Fruit fly (Drosophila melanogaster) whole organism, embryonic: ENCODE measurements around the gene frtz.

Experiments used
- CG10147 ChIP-seq: fragments of 200-800 bp; sonication (Bioruptor generic); optimal IDR thresholded peaks from 2 replicates; lab custom pipeline; 2019; ENCODE audit warnings: missing biosample characterization, mild to moderate bottlenecking, missing genetic modification characterization, moderate library complexity
- CG10543 ChIP-seq: fragments of 200-800 bp; sonication (Bioruptor generic); optimal IDR thresholded peaks from 3 replicates; lab custom pipeline; 2017; ENCODE audit warnings: missing biosample characterization, mild to moderate bottlenecking, missing genetic modification characterization, moderate library complexity
- CG11085 ChIP-seq: fragments of 200-800 bp; sonication (Bioruptor generic); IDR thresholded peaks from 2 replicates; pipeline ENCODE4 v1.3.6; 2022; ENCODE audit warnings: missing biosample characterization, missing genetic modification characterization
- CG11695 ChIP-seq: fragments of 200-800 bp; sonication (Bioruptor generic); IDR thresholded peaks from 3 replicates; pipeline ENCODE4 v1.3.6; 2022; ENCODE audit warnings: missing biosample characterization, missing genetic modification characterization
- CG12155 ChIP-seq: fragments of 200-800 bp; sonication (Bioruptor generic); optimal IDR thresholded peaks from 3 replicates; lab custom pipeline; 2016; ENCODE audit warnings: missing biosample characterization, missing genetic modification characterization
- CG13424 ChIP-seq: fragments of 200-800 bp; sonication (Bioruptor generic); optimal IDR thresholded peaks from 2 replicates; lab custom pipeline; 2019; ENCODE audit warnings: missing biosample characterization, mild to moderate bottlenecking, missing genetic modification characterization, moderate library complexity
- CG1647 ChIP-seq: fragments of 200-800 bp; sonication (Bioruptor generic); optimal IDR thresholded peaks from 3 replicates; lab custom pipeline; 2016; ENCODE audit warnings: missing biosample characterization, missing genetic modification characterization
- CG17385 ChIP-seq: fragments of 200-800 bp; sonication (Bioruptor generic); optimal IDR thresholded peaks from 3 replicates; lab custom pipeline; 2018; ENCODE audit warnings: missing biosample characterization, mild to moderate bottlenecking, missing genetic modification characterization
- CG17802 ChIP-seq: fragments of 200-800 bp; sonication (Bioruptor generic); optimal IDR thresholded peaks from 2 replicates; lab custom pipeline; 2018; ENCODE audit warnings: missing biosample characterization, mild to moderate bottlenecking, missing genetic modification characterization, moderate library complexity
- CG1832 ChIP-seq: fragments of 200-800 bp; sonication (Bioruptor generic); optimal IDR thresholded peaks from 2 replicates; lab custom pipeline; 2017; ENCODE audit warnings: missing biosample characterization, mild to moderate bottlenecking, missing genetic modification characterization, inconsistent platforms
- CG32767 ChIP-seq: fragments of 200-800 bp; sonication (Bioruptor generic); IDR thresholded peaks from 2 replicates; pipeline ENCODE4 v1.3.6; 2022; ENCODE audit warnings: missing biosample characterization, missing genetic modification characterization
- CG3281 ChIP-seq: fragments of 200-800 bp; sonication (Bioruptor generic); optimal IDR thresholded peaks from 3 replicates; lab custom pipeline; 2017; ENCODE audit warnings: missing biosample characterization, mild to moderate bottlenecking, missing genetic modification characterization
- CG4404 ChIP-seq: fragments of 200-800 bp; sonication (Bioruptor generic); IDR thresholded peaks from 2 replicates; pipeline ENCODE4 v1.3.6; 2022; ENCODE audit warnings: missing biosample characterization, missing genetic modification characterization
- CG6654 ChIP-seq: fragments of 200-800 bp; sonication (Bioruptor generic); optimal IDR thresholded peaks from 2 replicates; lab custom pipeline; 2017; ENCODE audit warnings: missing biosample characterization, mild to moderate bottlenecking, missing genetic modification characterization
- CG6765 ChIP-seq: fragments of 200-800 bp; sonication (Bioruptor generic); optimal IDR thresholded peaks from 3 replicates; lab custom pipeline; 2017; ENCODE audit warnings: missing biosample characterization, mild to moderate bottlenecking, missing genetic modification characterization
- CG7839 ChIP-seq: fragments of 200-800 bp; sonication (Bioruptor generic); optimal IDR thresholded peaks from 3 replicates; lab custom pipeline; 2018; ENCODE audit warnings: missing biosample characterization, mild to moderate bottlenecking, missing genetic modification characterization, moderate library complexity
- CG7928 ChIP-seq: fragments of 200-800 bp; sonication (Bioruptor generic); optimal IDR thresholded peaks from 2 replicates; lab custom pipeline; 2017; ENCODE audit warnings: missing biosample characterization, mild to moderate bottlenecking, missing genetic modification characterization
- CG8290 ChIP-seq, 3 experiments: fragments of 200-800 bp; sonication (Bioruptor generic); optimal IDR thresholded peaks; 2 replicates each; lab custom pipeline; 2016 to 2019; ENCODE audit warnings: missing biosample characterization in 3 of 3, missing genetic modification characterization in 3 of 3, mild to moderate bottlenecking in 2 of 3, moderate library complexity in 1 of 3
- CG9797 ChIP-seq: fragments of 200-800 bp; sonication (Bioruptor generic); optimal IDR thresholded peaks from 3 replicates; lab custom pipeline; 2018; ENCODE audit warnings: missing biosample characterization, mild to moderate bottlenecking, missing genetic modification characterization
- CHES-1-like ChIP-seq: fragments of 200-800 bp; sonication (Bioruptor generic); optimal IDR thresholded peaks from 2 replicates; lab custom pipeline; 2016; ENCODE audit warnings: missing biosample characterization, missing genetic modification characterization
- Chrac-16 ChIP-seq: fragments of 200-800 bp; sonication (Bioruptor generic); optimal IDR thresholded peaks from 3 replicates; lab custom pipeline; 2016; ENCODE audit warnings: missing biosample characterization, missing genetic modification characterization
- CoRest ChIP-seq: fragments of 200-800 bp; sonication (Bioruptor generic); optimal IDR thresholded peaks from 3 replicates; lab custom pipeline; 2018; ENCODE audit warnings: missing biosample characterization, mild to moderate bottlenecking, missing genetic modification characterization, moderate library complexity
- Dref ChIP-seq: fragments of 200-800 bp; sonication (Bioruptor generic); IDR thresholded peaks from 2 replicates; pipeline ENCODE4 v1.3.6; 2022; ENCODE audit warnings: missing biosample characterization, missing genetic modification characterization
- GATAe ChIP-seq: fragments of 200-800 bp; sonication (Bioruptor generic); conservative IDR thresholded peaks from 2 replicates; pipeline ENCODE4 v1.3.6; 2022; ENCODE audit warnings: missing biosample characterization, missing genetic modification characterization
- HLH3B ChIP-seq: fragments of 200-800 bp; sonication (Bioruptor generic); IDR thresholded peaks from 2 replicates; pipeline ENCODE4 v1.3.6; 2022; ENCODE audit warnings: missing biosample characterization, missing genetic modification characterization
- Hmx ChIP-seq: fragments of 200-800 bp; sonication (Bioruptor generic); optimal IDR thresholded peaks from 2 replicates; lab custom pipeline; 2016; ENCODE audit warnings: missing biosample characterization, missing genetic modification characterization
- Kr ChIP-seq: fragments of 200-800 bp; sonication (Bioruptor generic); optimal IDR thresholded peaks from 2 replicates; lab custom pipeline; 2017; ENCODE audit warnings: missing biosample characterization, mild to moderate bottlenecking, missing genetic modification characterization
- Oli ChIP-seq: fragments of 200-800 bp; sonication (Bioruptor generic); optimal IDR thresholded peaks from 2 replicates; lab custom pipeline; 2018; ENCODE audit warnings: missing biosample characterization, mild to moderate bottlenecking, missing genetic modification characterization, moderate library complexity
- Vsx1 ChIP-seq: fragments of 200-800 bp; sonication (Bioruptor generic); optimal IDR thresholded peaks from 2 replicates; lab custom pipeline; 2017; ENCODE audit warnings: missing biosample characterization, mild to moderate bottlenecking, missing genetic modification characterization, missing genetic modification reagents
- ac ChIP-seq: fragments of 200-800 bp; sonication (Bioruptor generic); optimal IDR thresholded peaks from 3 replicates; lab custom pipeline; 2017; ENCODE audit warnings: missing biosample characterization, mild to moderate bottlenecking, missing genetic modification characterization
- ash1 ChIP-seq: fragments of 200-800 bp; sonication (Bioruptor generic); optimal IDR thresholded peaks from 2 replicates; lab custom pipeline; 2018; ENCODE audit warnings: missing biosample characterization, mild to moderate bottlenecking, missing genetic modification characterization
- bowl ChIP-seq: fragments of 200-800 bp; sonication (Bioruptor generic); IDR thresholded peaks from 2 replicates; pipeline ENCODE4 v1.3.6; 2022; ENCODE audit warnings: missing biosample characterization, missing genetic modification characterization
- chinmo ChIP-seq: fragments of 200-800 bp; sonication (Bioruptor generic); IDR thresholded peaks from 4 replicates; pipeline ENCODE4 v1.3.6; 2022; ENCODE audit warnings: missing biosample characterization, missing genetic modification characterization; ENCODE audit not compliant: partially characterized antibody
- dmrt11E ChIP-seq: fragments of 200-800 bp; sonication (Bioruptor generic); optimal IDR thresholded peaks from 3 replicates; lab custom pipeline; 2018; ENCODE audit warnings: missing biosample characterization, mild to moderate bottlenecking, missing genetic modification characterization, moderate library complexity
- emc ChIP-seq: fragments of 200-800 bp; sonication (Bioruptor generic); optimal IDR thresholded peaks from 2 replicates; lab custom pipeline; 2016; ENCODE audit warnings: missing biosample characterization, missing genetic modification characterization
- fd96Cb ChIP-seq: fragments of 200-800 bp; sonication (Bioruptor generic); optimal IDR thresholded peaks from 2 replicates; lab custom pipeline; 2018; ENCODE audit warnings: missing biosample characterization, mild to moderate bottlenecking, missing genetic modification characterization, moderate library complexity
- gcm2 ChIP-seq: fragments of 200-800 bp; sonication (Bioruptor generic); optimal IDR thresholded peaks from 2 replicates; lab custom pipeline; 2016; ENCODE audit warnings: missing biosample characterization, missing genetic modification characterization
- grn ChIP-seq: fragments of 200-800 bp; sonication (Bioruptor generic); optimal IDR thresholded peaks from 3 replicates; lab custom pipeline; 2017; ENCODE audit warnings: missing biosample characterization, missing genetic modification characterization
- hkb ChIP-seq, 2 experiments: fragments of 200-800 bp in 1 of 2; fragments of >200 bp in 1 of 2; sonication (Bioruptor generic) in 1 of 2; IDR thresholded peaks in 1 of 2; optimal IDR thresholded peaks in 1 of 2; 2 replicates each; pipeline versions ENCODE4 v1.3.6 to Lab custom; 2017 to 2022; ENCODE audit warnings: missing biosample characterization in 1 of 2, missing genetic modification characterization in 1 of 2
- insv ChIP-seq, 2 experiments: fragments of 200-800 bp; sonication (Bioruptor generic); optimal IDR thresholded peaks; 3 replicates each; lab custom pipeline; 2016 to 2018; ENCODE audit warnings: missing biosample characterization in 2 of 2, missing genetic modification characterization in 2 of 2
- maf-S ChIP-seq: fragments of 200-800 bp; sonication (Bioruptor generic); optimal IDR thresholded peaks from 2 replicates; lab custom pipeline; 2016; ENCODE audit warnings: missing biosample characterization, missing genetic modification characterization
- nmo ChIP-seq: fragments of 200-800 bp; sonication (Bioruptor generic); optimal IDR thresholded peaks from 2 replicates; lab custom pipeline; 2018; ENCODE audit warnings: missing biosample characterization, mild to moderate bottlenecking, missing genetic modification characterization, moderate library complexity
- sens ChIP-seq: fragments of 200-800 bp; sonication (Bioruptor generic); peaks from one replicate; lab custom pipeline; 2016; ENCODE audit warnings: missing biosample characterization, missing genetic modification characterization
- sens-2 ChIP-seq: fragments of 200-800 bp; sonication (Bioruptor generic); IDR thresholded peaks from 2 replicates; pipeline ENCODE4 v1.3.6; 2022; ENCODE audit warnings: missing biosample characterization, missing genetic modification characterization
- slou ChIP-seq: fragments of 200-800 bp; sonication (Bioruptor generic); optimal IDR thresholded peaks from 3 replicates; lab custom pipeline; 2016; ENCODE audit warnings: missing biosample characterization, missing genetic modification characterization
- sr ChIP-seq: fragments of 200-800 bp; sonication (Bioruptor generic); IDR thresholded peaks from 3 replicates; pipeline ENCODE4 v1.3.6; 2022; ENCODE audit warnings: missing biosample characterization, missing genetic modification characterization
- tgo ChIP-seq: fragments of 200-800 bp; sonication (Bioruptor generic); IDR thresholded peaks from 3 replicates; pipeline ENCODE4 v1.3.6; 2022; ENCODE audit warnings: missing biosample characterization, missing genetic modification characterization
- trem ChIP-seq: fragments of 200-800 bp; optimal IDR thresholded peaks from 3 replicates; lab custom pipeline; 2019; ENCODE audit warnings: missing biosample characterization, mild to moderate bottlenecking, missing genetic modification characterization, moderate library complexity
- zen2 ChIP-seq: fragments of 200-800 bp; sonication (Bioruptor generic); IDR thresholded peaks from 3 replicates; pipeline ENCODE4 v1.3.6; 2022; ENCODE audit warnings: missing biosample characterization, missing genetic modification characterization; ENCODE audit not compliant: partially characterized antibody

frtz gene

DNA sequence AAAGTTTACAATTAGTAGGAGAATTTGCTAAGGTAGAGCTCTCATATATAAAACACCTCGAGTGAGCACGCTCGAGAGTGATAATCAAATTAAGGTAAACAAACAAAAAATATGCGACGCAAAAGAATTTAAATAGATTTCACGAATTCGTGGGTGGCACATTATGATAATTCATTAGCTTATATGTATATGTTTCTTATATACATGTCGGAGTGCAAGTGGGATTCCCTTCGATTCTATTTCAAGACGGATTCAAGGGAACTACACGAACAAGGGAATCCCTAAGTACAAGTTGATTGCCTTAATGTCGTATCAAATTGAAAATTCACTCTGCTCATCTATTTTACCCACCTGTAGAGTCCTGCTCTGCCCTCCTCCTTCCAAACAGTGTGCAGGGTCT, 1.6 kb upstream of the frtz start:
- TF ChIP-seq hkb (optimal IDR thresholded peaks at IDR 0.05; lab: Kevin White, UChicago): no peak
- no peak for TF ChIP-seq hkb (GFP tag; IDR thresholded peaks at IDR 0.05; lab: Robert Waterston, UW)
- TF ChIP-seq tgo (GFP tag; lab: Robert Waterston, UW): no peak
- TF ChIP-seq chinmo (GFP tag; lab: Robert Waterston, UW): no peak
- TF ChIP-seq Oli (tag; lab: Kevin White, UChicago): no peak
- TF ChIP-seq CG32767 (GFP tag; lab: Robert Waterston, UW): no peak
- TF ChIP-seq CHES-1-like (GFP tag; lab: Kevin White, UChicago): no peak
- TF ChIP-seq CG10147: no peak

DNA sequence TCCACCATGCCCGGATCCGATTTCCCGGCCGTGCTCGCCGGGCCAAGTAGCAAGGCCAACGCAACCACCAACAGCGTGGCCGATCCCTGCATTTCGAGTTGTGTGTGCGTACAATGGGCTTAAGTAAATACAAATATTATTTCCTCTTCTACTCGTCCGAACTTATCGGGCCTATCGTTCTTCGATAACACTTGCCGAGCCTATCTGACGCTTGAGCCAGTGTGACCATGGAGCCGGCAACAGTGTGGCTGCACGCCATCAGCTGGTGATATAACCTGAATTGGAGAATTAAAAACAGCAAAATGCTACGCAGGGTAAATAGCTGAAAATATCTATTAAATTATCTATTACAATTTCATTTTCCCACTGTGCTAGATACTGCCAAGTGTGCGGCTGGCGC, 5.4 kb downstream of the frtz start, which contains the start of the genes CG17660 and mRpL48:
TSS of gene CG17660 (minus strand) at position 198 of the 400 bp plus-strand sequence.
TSS of gene mRpL48 (plus strand) at position 239 of the 400 bp plus-strand sequence.
- TF ChIP-seq CG3281 (GFP tag; lab: Kevin White, UChicago): peak; percentile 37
- TF ChIP-seq gcm2 (GFP tag; lab: Kevin White, UChicago): no peak
- no peak for TF ChIP-seq emc (GFP tag; lab: Kevin White, UChicago)
- no peak for TF ChIP-seq dmrt11E (tag; lab: Kevin White, UChicago)
- TF ChIP-seq GATAe (GFP tag; lab: Robert Waterston, UW): no peak
- TF ChIP-seq trem (tag; lab: Kevin White, UChicago): peak; percentile 75
- no peak for TF ChIP-seq grn (GFP tag; lab: Kevin White, UChicago)
- TF ChIP-seq bowl (GFP tag; lab: Robert Waterston, UW): no peak
- peak; percentile 95 for TF ChIP-seq Dref (GFP tag; lab: Robert Waterston, UW)
- no peak for TF ChIP-seq CG11085 (GFP tag; lab: Robert Waterston, UW)
- TF ChIP-seq Kr: no peak
- peak; percentile 49 for TF ChIP-seq nmo (GFP tag; lab: Kevin White, UChicago)
- no peak for TF ChIP-seq ash1
- TF ChIP-seq CG6765 (GFP tag; lab: Kevin White, UChicago): no peak
- TF ChIP-seq slou: no peak
- no peak for TF ChIP-seq CG4404 (GFP tag; lab: Robert Waterston, UW)
- no peak for TF ChIP-seq CoRest (tag; lab: Kevin White, UChicago)
- TF ChIP-seq CG17385 (GFP tag; lab: Kevin White, UChicago): peak; percentile 56
- no peak for TF ChIP-seq fd96Cb (tag; lab: Kevin White, UChicago)
- no peak for TF ChIP-seq CG13424 (tag; lab: Kevin White, UChicago)
- peak; percentile 49; the same call in 1 of the 3 replicates for TF ChIP-seq zen2 (GFP tag; lab: Robert Waterston, UW)
- TF ChIP-seq CG11695: no peak
- TF ChIP-seq ac: no peak
- TF ChIP-seq HLH3B (GFP tag; lab: Robert Waterston, UW): no peak; the same call in 1 of the 2 replicates
- peak; percentile 11 for TF ChIP-seq CG8290 (GFP tag; optimal IDR thresholded peaks at IDR 0.05; lab: Kevin White, UChicago)
- TF ChIP-seq CG8290 (tag; optimal IDR thresholded peaks at IDR 0.05; lab: Kevin White, UChicago): no peak
- TF ChIP-seq CG7839 (tag; lab: Kevin White, UChicago): no peak
- TF ChIP-seq CG7928 (GFP tag; lab: Kevin White, UChicago): no peak
- peak in 1 of 2 experiments; percentile 22 for TF ChIP-seq insv (GFP tag; optimal IDR thresholded peaks at IDR 0.05; lab: Kevin White, UChicago)
- no peak for TF ChIP-seq CG17802
- TF ChIP-seq CG6654 (GFP tag; lab: Kevin White, UChicago): no peak
- no peak for TF ChIP-seq CG1647 (GFP tag; lab: Kevin White, UChicago)
- no peak for TF ChIP-seq Hmx (GFP tag; lab: Kevin White, UChicago)
- TF ChIP-seq sr (GFP tag; lab: Robert Waterston, UW): no peak
- TF ChIP-seq CG12155 (GFP tag; lab: Kevin White, UChicago): peak; percentile 49
- no peak for TF ChIP-seq Chrac-16 (GFP tag; lab: Kevin White, UChicago)
- TF ChIP-seq sens (GFP tag; lab: Kevin White, UChicago): peak; percentile 89
- TF ChIP-seq sens-2 (GFP tag; lab: Robert Waterston, UW): no peak
- no peak for TF ChIP-seq maf-S
- TF ChIP-seq CG10543: no peak
- no peak for TF ChIP-seq CG1832 (GFP tag; lab: Kevin White, UChicago)
- TF ChIP-seq CG9797 (GFP tag; lab: Kevin White, UChicago): peak; percentile 97
- TF ChIP-seq Vsx1 (GFP tag; lab: Kevin White, UChicago): no peak
